Worm (Caenorhabditis elegans) whole organism, L2 larva: ENCODE data around the gene nspg-1.

Source experiments
- C34F6.9 ChIP-seq: fragments of 150-350 bp; optimal IDR thresholded peaks from 2 replicates; lab custom pipeline; 2014; ENCODE audit warnings: missing biosample characterization, missing genetic modification characterization
- F13H6.1 ChIP-seq: sonication (generic microtip); optimal IDR thresholded peaks from 2 replicates; lab custom pipeline; 2016; ENCODE audit warnings: missing genetic modification characterization, missing compliant biosample characterization
- R02D3.7 ChIP-seq: fragments of 150-350 bp; optimal IDR thresholded peaks from 2 replicates; lab custom pipeline; 2014; ENCODE audit warnings: missing biosample characterization, missing genetic modification characterization
- Y55F3AM.14 ChIP-seq: fragments of 200-800 bp; sonication (Bioruptor generic); optimal IDR thresholded peaks from 2 replicates; lab custom pipeline; 2018; ENCODE audit warnings: mild to moderate bottlenecking, missing genetic modification characterization, missing compliant biosample characterization
- ZK546.5 ChIP-seq: sonication (generic microtip); optimal IDR thresholded peaks from 2 replicates; lab custom pipeline; 2017; ENCODE audit warnings: missing biosample characterization, missing genetic modification characterization
- alr-1 ChIP-seq: fragments of 150-350 bp; optimal IDR thresholded peaks from 2 replicates; lab custom pipeline; 2014; ENCODE audit warnings: missing biosample characterization, missing genetic modification characterization
- aly-2 ChIP-seq: fragments of 150-350 bp; optimal IDR thresholded peaks from 2 replicates; lab custom pipeline; 2014; ENCODE audit warnings: missing biosample characterization, missing genetic modification characterization
- ama-1 ChIP-seq: fragments of 150-350 bp; optimal IDR thresholded peaks from 2 replicates; lab custom pipeline; 2018; ENCODE audit warnings: inconsistent platforms
- blmp-1 ChIP-seq: sonication (generic microtip); optimal IDR thresholded peaks from 2 replicates; lab custom pipeline; 2017; ENCODE audit warnings: missing genetic modification characterization, mild to moderate bottlenecking, missing compliant biosample characterization, antibody characterized with exemption, moderate library complexity; ENCODE audit not compliant: insufficient read depth
- ceh-16 ChIP-seq: fragments of 150-350 bp; optimal IDR thresholded peaks from 2 replicates; lab custom pipeline; 2014; ENCODE audit warnings: missing biosample characterization, missing genetic modification characterization
- ceh-82 ChIP-seq: fragments of 150-350 bp; optimal IDR thresholded peaks from 2 replicates; lab custom pipeline; 2014; ENCODE audit warnings: missing biosample characterization, missing genetic modification characterization
- crh-2 ChIP-seq: sonication (generic microtip); optimal IDR thresholded peaks from 2 replicates; lab custom pipeline; 2017; ENCODE audit warnings: missing biosample characterization, missing genetic modification characterization
- dmd-4 ChIP-seq: sonication (generic microtip); optimal IDR thresholded peaks from 2 replicates; lab custom pipeline; 2017; ENCODE audit warnings: missing biosample characterization, missing genetic modification characterization
- egl-27 ChIP-seq: sonication (generic microtip); optimal IDR thresholded peaks from 3 replicates; lab custom pipeline; 2017; ENCODE audit warnings: missing biosample characterization, missing genetic modification reagents, missing genetic modification characterization
- elt-1 ChIP-seq: fragments of 150-350 bp; optimal IDR thresholded peaks from 2 replicates; lab custom pipeline; 2014; ENCODE audit warnings: missing biosample characterization, missing genetic modification characterization
- elt-3 ChIP-seq: sonication (generic microtip); optimal IDR thresholded peaks from 2 replicates; lab custom pipeline; 2017; ENCODE audit warnings: missing biosample characterization, missing genetic modification characterization
- fos-1 ChIP-seq: fragments of 150-350 bp; optimal IDR thresholded peaks from 2 replicates; lab custom pipeline; 2014; ENCODE audit warnings: missing biosample characterization, missing genetic modification characterization
- gmeb-1 ChIP-seq: fragments of 150-350 bp; optimal IDR thresholded peaks from 2 replicates; lab custom pipeline; 2014; ENCODE audit warnings: missing biosample characterization, missing genetic modification characterization
- lin-11 ChIP-seq: fragments of 150-350 bp; sonication (generic microtip); optimal IDR thresholded peaks from 2 replicates; lab custom pipeline; 2014; ENCODE audit warnings: missing biosample characterization, missing genetic modification characterization, inconsistent platforms, mixed read lengths
- lin-13 ChIP-seq: fragments of 150-350 bp; optimal IDR thresholded peaks from 2 replicates; lab custom pipeline; 2014; ENCODE audit warnings: missing biosample characterization, missing genetic modification reagents, missing genetic modification characterization
- lin-39 ChIP-seq: fragments of 150-350 bp; optimal IDR thresholded peaks from 2 replicates; lab custom pipeline; 2014; ENCODE audit warnings: missing biosample characterization, missing genetic modification reagents, missing genetic modification characterization
- lsy-2 ChIP-seq, 2 experiments: fragments of 150-350 bp in 1 of 2; sonication (generic microtip) in 1 of 2; optimal IDR thresholded peaks; 2 replicates each; lab custom pipeline; 2014 to 2017; ENCODE audit warnings: missing biosample characterization in 2 of 2, missing genetic modification characterization in 2 of 2
- mab-5 ChIP-seq: fragments of 150-350 bp; optimal IDR thresholded peaks from 2 replicates; lab custom pipeline; 2014; ENCODE audit warnings: missing biosample characterization, missing genetic modification characterization
- mbf-1 ChIP-seq: sonication (generic microtip); optimal IDR thresholded peaks from 2 replicates; lab custom pipeline; 2017; ENCODE audit warnings: missing biosample characterization, missing genetic modification characterization
- mdl-1 ChIP-seq, 2 experiments: fragments of 150-350 bp in 1 of 2; sonication (generic microtip) in 1 of 2; optimal IDR thresholded peaks; 2 replicates each; lab custom pipeline; 2017; ENCODE audit warnings: missing biosample characterization in 2 of 2, missing genetic modification characterization in 2 of 2
- nhr-10 ChIP-seq: sonication (generic microtip); optimal IDR thresholded peaks from 2 replicates; lab custom pipeline; 2017; ENCODE audit warnings: missing biosample characterization, missing genetic modification characterization
- nhr-11 ChIP-seq: fragments of 150-350 bp; optimal IDR thresholded peaks from 2 replicates; lab custom pipeline; 2014; ENCODE audit warnings: missing biosample characterization, missing genetic modification characterization
- nhr-12 ChIP-seq: fragments of 150-350 bp; optimal IDR thresholded peaks from 2 replicates; lab custom pipeline; 2014; ENCODE audit warnings: missing biosample characterization, missing genetic modification characterization
- nhr-129 ChIP-seq: fragments of 150-350 bp; optimal IDR thresholded peaks from 2 replicates; lab custom pipeline; 2014; ENCODE audit warnings: missing biosample characterization, missing genetic modification characterization
- nhr-21 ChIP-seq: fragments of 150-350 bp; optimal IDR thresholded peaks from 2 replicates; lab custom pipeline; 2014; ENCODE audit warnings: missing biosample characterization, missing genetic modification characterization
- nhr-23 ChIP-seq: fragments of 150-350 bp; optimal IDR thresholded peaks from 2 replicates; lab custom pipeline; 2014; ENCODE audit warnings: missing biosample characterization, missing genetic modification reagents, missing genetic modification characterization
- nhr-237 ChIP-seq: fragments of 150-350 bp; optimal IDR thresholded peaks from 2 replicates; lab custom pipeline; 2014; ENCODE audit warnings: missing biosample characterization, missing genetic modification characterization
- nhr-25 ChIP-seq: fragments of 150-350 bp; sonication (generic microtip); optimal IDR thresholded peaks from 3 replicates; lab custom pipeline; 2014; ENCODE audit warnings: missing biosample characterization, missing genetic modification characterization
- nhr-6 ChIP-seq: fragments of 150-350 bp; optimal IDR thresholded peaks from 2 replicates; lab custom pipeline; 2014; ENCODE audit warnings: missing biosample characterization, missing genetic modification characterization
- nhr-77 ChIP-seq: fragments of 150-350 bp; optimal IDR thresholded peaks from 2 replicates; lab custom pipeline; 2014; ENCODE audit warnings: missing biosample characterization, missing genetic modification characterization
- peb-1 ChIP-seq: fragments of 150-350 bp; optimal IDR thresholded peaks from 2 replicates; lab custom pipeline; 2014; ENCODE audit warnings: missing biosample characterization, missing genetic modification characterization
- sem-4 ChIP-seq: fragments of 150-350 bp; optimal IDR thresholded peaks from 2 replicates; lab custom pipeline; 2014; ENCODE audit warnings: missing biosample characterization, missing genetic modification reagents, missing genetic modification characterization
- skn-1 ChIP-seq: sonication (generic microtip); optimal IDR thresholded peaks from 2 replicates; lab custom pipeline; 2017; ENCODE audit warnings: missing biosample characterization, missing genetic modification characterization
- sma-3 ChIP-seq: sonication (generic microtip); optimal IDR thresholded peaks from 2 replicates; lab custom pipeline; 2016; ENCODE audit warnings: missing genetic modification reagents, missing genetic modification characterization, missing compliant biosample characterization
- sma-9 ChIP-seq, 2 experiments: fragments of 150-350 bp in 1 of 2; sonication (generic microtip) in 1 of 2; optimal IDR thresholded peaks; 2 replicates each; lab custom pipeline; 2014 to 2016; ENCODE audit warnings: missing genetic modification characterization in 2 of 2, mild to moderate bottlenecking in 1 of 2, missing biosample characterization in 1 of 2, missing compliant biosample characterization in 1 of 2, missing genetic modification reagents in 1 of 2, moderate library complexity in 1 of 2
- snpc-4 ChIP-seq: fragments of 150-350 bp; optimal IDR thresholded peaks from 2 replicates; lab custom pipeline; 2014; ENCODE audit warnings: missing biosample characterization, missing genetic modification characterization
- unc-39 ChIP-seq: fragments of 150-350 bp; optimal IDR thresholded peaks from 2 replicates; lab custom pipeline; 2014; ENCODE audit warnings: missing biosample characterization, missing genetic modification characterization
- unc-55 ChIP-seq: fragments of 150-350 bp; sonication (generic microtip); optimal IDR thresholded peaks from 3 replicates; lab custom pipeline; 2014; ENCODE audit warnings: missing biosample characterization, missing genetic modification reagents, missing genetic modification characterization
- unc-62 ChIP-seq: fragments of 150-350 bp; optimal IDR thresholded peaks from 2 replicates; lab custom pipeline; 2014; ENCODE audit warnings: missing biosample characterization, missing genetic modification reagents, missing genetic modification characterization
- zag-1 ChIP-seq: fragments of 150-350 bp; optimal IDR thresholded peaks from 2 replicates; lab custom pipeline; 2014; ENCODE audit warnings: missing biosample characterization, missing genetic modification characterization
- ztf-1 ChIP-seq: fragments of 200-800 bp; sonication (Bioruptor generic); conservative IDR thresholded peaks from 2 replicates; pipeline ENCODE4 v1.3.6; 2022; ENCODE audit warnings: missing genetic modification characterization, missing compliant biosample characterization
- ztf-11 ChIP-seq: sonication (generic microtip); optimal IDR thresholded peaks from 2 replicates; lab custom pipeline; 2017; ENCODE audit warnings: missing biosample characterization, missing genetic modification characterization
- ztf-4 ChIP-seq: fragments of 150-350 bp; optimal IDR thresholded peaks from 2 replicates; lab custom pipeline; 2014; ENCODE audit warnings: missing biosample characterization, missing genetic modification characterization

nspg-1 gene

ce11 chrV:12822065-12822464 is 45.8 kb downstream of the nspg-1 start:
- no peak for TF ChIP-seq elt-3 (tag; lab: Kevin White, UChicago)
- TF ChIP-seq fos-1 (tag; lab: Kevin White, UChicago), result peak; percentile 68

ce11 chrV:12819792-12820453 is 48.0 kb downstream of the nspg-1 start, which contains the start of the genes ZC443.4 and ugt-18:
ZC443.4 (minus strand) TSS chrV:12819886.
ugt-18 (plus strand) TSS chrV:12820260.
- TF ChIP-seq fos-1 (tag; lab: Kevin White, UChicago) (peak; percentile 54), lsy-2 (tag; optimal IDR thresholded peaks at IDR 0.05; lab: Kevin White, UChicago) (no peak), F13H6.1 (tag; lab: Kevin White, UChicago) (no peak), nhr-129 (tag; lab: Kevin White, UChicago) (peak; percentile 57), peb-1 (tag; lab: Kevin White, UChicago) (no peak), nhr-23 (tag; lab: Kevin White, UChicago) (no peak), elt-3 (tag; lab: Kevin White, UChicago) (no peak)

ce11 chrV:12819155-12819554 is 48.7 kb downstream of the nspg-1 start:
- TF ChIP-seq nhr-129 (tag; lab: Kevin White, UChicago), result peak; percentile 43
- peak; percentile 24 for TF ChIP-seq snpc-4 (tag; lab: Kevin White, UChicago)
- TF ChIP-seq lin-13 (GFP tag; lab: Kevin White, UChicago), result no peak
- TF ChIP-seq ZK546.5 (tag; lab: Kevin White, UChicago), result no peak
- TF ChIP-seq fos-1 (tag; lab: Kevin White, UChicago), result no peak
- no peak for TF ChIP-seq sem-4 (tag; lab: Kevin White, UChicago)
- TF ChIP-seq lin-11 (tag; lab: Kevin White, UChicago), result peak; percentile 80
- no peak for TF ChIP-seq ztf-1 (GFP tag; lab: Robert Waterston, UW)
- TF ChIP-seq unc-39 (tag; lab: Kevin White, UChicago), result no peak
- no peak for TF ChIP-seq nhr-237
- TF ChIP-seq ztf-4 (tag; lab: Kevin White, UChicago), result no peak
- TF ChIP-seq F13H6.1 (tag; lab: Kevin White, UChicago), result peak; percentile 35
- no peak for TF ChIP-seq ama-1 (lab: Kevin White, UChicago)
- TF ChIP-seq sma-3 (GFP tag; lab: Kevin White, UChicago), result no peak
- TF ChIP-seq nhr-11 (tag; lab: Kevin White, UChicago), result no peak
- TF ChIP-seq lsy-2 (tag; optimal IDR thresholded peaks at IDR 0.05; lab: Kevin White, UChicago), result peak in 1 of 2 experiments; percentile 45
- TF ChIP-seq mdl-1 (tag; optimal IDR thresholded peaks at IDR 0.05; lab: Kevin White, UChicago), result peak in 1 of 2 experiments; percentile 7
- TF ChIP-seq blmp-1 (tag; lab: Kevin White, UChicago), result no peak
- TF ChIP-seq alr-1 (tag; lab: Kevin White, UChicago), result no peak
- no peak for TF ChIP-seq sma-9 (GFP tag; optimal IDR thresholded peaks at IDR 0.05; lab: Kevin White, UChicago)
- TF ChIP-seq sma-9 (tag; optimal IDR thresholded peaks at IDR 0.05; lab: Kevin White, UChicago), result no peak
- TF ChIP-seq nhr-6 (tag; lab: Kevin White, UChicago), result no peak
- no peak for TF ChIP-seq unc-62 (GFP tag; lab: Kevin White, UChicago)
- peak; percentile 29 for TF ChIP-seq unc-55 (GFP tag; lab: Kevin White, UChicago)
- TF ChIP-seq skn-1, result no peak
- TF ChIP-seq R02D3.7 (tag; lab: Kevin White, UChicago), result no peak
- TF ChIP-seq nhr-23 (tag; lab: Kevin White, UChicago), result no peak
- TF ChIP-seq crh-2 (tag; lab: Kevin White, UChicago), result peak; percentile 35
- no peak for TF ChIP-seq aly-2
- peak; percentile 27 for TF ChIP-seq zag-1 (tag; lab: Kevin White, UChicago)
- TF ChIP-seq ceh-16 (tag; lab: Kevin White, UChicago), result no peak
- TF ChIP-seq gmeb-1 (tag; lab: Kevin White, UChicago), result no peak
- TF ChIP-seq ztf-11, result no peak
- no peak for TF ChIP-seq nhr-77
- no peak for TF ChIP-seq Y55F3AM.14
- no peak for TF ChIP-seq dmd-4
- TF ChIP-seq elt-1 (tag; lab: Kevin White, UChicago), result no peak
- TF ChIP-seq ceh-82, result no peak
- no peak for TF ChIP-seq nhr-21 (tag; lab: Kevin White, UChicago)
- no peak for TF ChIP-seq egl-27 (tag; lab: Kevin White, UChicago)
- TF ChIP-seq elt-3 (tag; lab: Kevin White, UChicago), result no peak
- TF ChIP-seq mbf-1 (tag; lab: Kevin White, UChicago), result no peak
- no peak for TF ChIP-seq mab-5
- no peak for TF ChIP-seq peb-1 (tag; lab: Kevin White, UChicago)
- TF ChIP-seq nhr-10, result no peak
- TF ChIP-seq nhr-12 (tag; lab: Kevin White, UChicago), result no peak
- TF ChIP-seq lin-39 (tag; lab: Kevin White, UChicago), result no peak
- TF ChIP-seq C34F6.9, result peak; percentile 43
- TF ChIP-seq nhr-25, result no peak
